Worm (Caenorhabditis elegans) whole organism, L3 larva: Measurements from ENCODE around the gene C44H4.6.

Source experiments
- R02D3.7 ChIP-seq: fragments of 150-350 bp; optimal IDR thresholded peaks from 2 replicates; lab custom pipeline; 2014; ENCODE audit warnings: missing biosample characterization, missing genetic modification characterization
- egl-27 ChIP-seq: sonication (generic microtip); optimal IDR thresholded peaks from 4 replicates; lab custom pipeline; 2017; ENCODE audit warnings: missing biosample characterization, missing genetic modification reagents, missing genetic modification characterization
- lin-15B ChIP-seq: fragments of 150-350 bp; optimal IDR thresholded peaks from 2 replicates; lab custom pipeline; 2014; ENCODE audit warnings: missing biosample characterization, missing genetic modification characterization
- lin-39 ChIP-seq: fragments of 150-350 bp; optimal IDR thresholded peaks from 2 replicates; lab custom pipeline; 2018; ENCODE audit warnings: missing biosample characterization, missing genetic modification reagents, missing genetic modification characterization
- nhr-237 ChIP-seq: fragments of 150-350 bp; optimal IDR thresholded peaks from 2 replicates; lab custom pipeline; 2014; ENCODE audit warnings: missing biosample characterization, missing genetic modification characterization
- ztf-11 ChIP-seq: fragments of 150-350 bp; optimal IDR thresholded peaks from 2 replicates; lab custom pipeline; 2014; ENCODE audit warnings: missing biosample characterization, missing genetic modification characterization

ce11 chrX:14621207-14621606 is 22.1 kb upstream of the C44H4.6 start:
- TF ChIP-seq egl-27 (tag; lab: Kevin White, UChicago) (no peak), lin-39 (no peak), nhr-237 (tag; lab: Kevin White, UChicago) (no peak), ztf-11 (tag; lab: Kevin White, UChicago) (no peak), lin-15B (tag; lab: Kevin White, UChicago) (no peak), R02D3.7 (tag; lab: Kevin White, UChicago) (no peak)
